Worm (Caenorhabditis elegans) whole organism, dauer: ENCODE results near the gene C55B6.1.

Experiments used
- unc-62 ChIP-seq: sonication (generic microtip); optimal IDR thresholded peaks from 2 replicates; lab custom pipeline; 2017; ENCODE audit warnings: missing biosample characterization, missing genetic modification reagents, missing genetic modification characterization

The C55B6.1 gene

ce11 chrX:7199831-7200414 is at the start of gene C55B6.1:
Gene C55B6.1 (plus strand): TSS chrX:7200364.
- no peak for TF ChIP-seq unc-62 (GFP tag; lab: Kevin White, UChicago)

ce11 chrX:7151189-7151857 is 48.8 kb upstream of the C55B6.1 start, which contains the start of gene lam-2:
Gene lam-2 (minus strand): TSS chrX:7151239.
- TF ChIP-seq unc-62 (GFP tag; lab: Kevin White, UChicago): no peak

- no peak for TF ChIP-seq unc-62 (GFP tag; lab: Kevin White, UChicago)
Observed at ce11 chrX:7151976-7152528, 48.1 kb upstream of the C55B6.1 start.

- TF ChIP-seq unc-62 (GFP tag; lab: Kevin White, UChicago): no peak
Observed at ce11 chrX:7153460-7153859, 46.7 kb upstream of the C55B6.1 start.

- TF ChIP-seq unc-62 (GFP tag; lab: Kevin White, UChicago): no peak
Observed at ce11 chrX:7155879-7156278, 44.3 kb upstream of the C55B6.1 start, which contains the start of gene C54D1.7. Gene C54D1.7 (minus strand): TSS chrX:7156035.

- TF ChIP-seq unc-62 (GFP tag; lab: Kevin White, UChicago): no peak
Observed at ce11 chrX:7157483-7157882, 42.7 kb upstream of the C55B6.1 start.

- TF ChIP-seq unc-62 (GFP tag; lab: Kevin White, UChicago): no peak
Observed at ce11 chrX:7158736-7159135, 41.4 kb upstream of the C55B6.1 start, which contains the start of gene pgp-10. Gene pgp-10 (plus strand): TSS chrX:7159036.

ce11 chrX:7162764-7163163 is 37.4 kb upstream of the C55B6.1 start:
- TF ChIP-seq unc-62 (GFP tag; lab: Kevin White, UChicago): no peak

ce11 chrX:7170575-7171297 is 29.4 kb upstream of the C55B6.1 start, which contains the start of gene bar-1:
Gene bar-1 (minus strand): TSS chrX:7170625.
- no peak for TF ChIP-seq unc-62 (GFP tag; lab: Kevin White, UChicago)

- no peak for TF ChIP-seq unc-62 (GFP tag; lab: Kevin White, UChicago)
Observed at ce11 chrX:7175389-7175788, 24.8 kb upstream of the C55B6.1 start.

- no peak for TF ChIP-seq unc-62 (GFP tag; lab: Kevin White, UChicago)
Observed at ce11 chrX:7176817-7177216, 23.3 kb upstream of the C55B6.1 start.

- TF ChIP-seq unc-62 (GFP tag; lab: Kevin White, UChicago): no peak
Observed at ce11 chrX:7177341-7177740, 22.8 kb upstream of the C55B6.1 start, which contains the start of gene F43E12.1. Gene F43E12.1 (plus strand): TSS chrX:7177641.

ce11 chrX:7181627-7182026 is 18.5 kb upstream of the C55B6.1 start:
- no peak for TF ChIP-seq unc-62 (GFP tag; lab: Kevin White, UChicago)

- no peak for TF ChIP-seq unc-62 (GFP tag; lab: Kevin White, UChicago)
Observed at ce11 chrX:7187602-7188001, 12.6 kb upstream of the C55B6.1 start, which contains the start of gene C55B6.4. Gene C55B6.4 (minus strand): TSS chrX:7187702.

ce11 chrX:7191882-7192281 is 8.3 kb upstream of the C55B6.1 start, which contains the start of gene C55B6.7:
Gene C55B6.7 (minus strand): TSS chrX:7191982.
- TF ChIP-seq unc-62 (GFP tag; lab: Kevin White, UChicago): no peak
